Worm (Caenorhabditis elegans) whole organism, early embryonic: ENCODE measurements around the gene F46F3.3.

ENCODE experiments used
- B0310.2 ChIP-seq: sonication (generic microtip); optimal IDR thresholded peaks from 2 replicates; lab custom pipeline; 2016; ENCODE audit warnings: mild to moderate bottlenecking, missing genetic modification characterization, missing compliant biosample characterization
- F13C5.2 ChIP-seq: sonication (generic microtip); optimal IDR thresholded peaks from 2 replicates; lab custom pipeline; 2017; ENCODE audit warnings: mild to moderate bottlenecking, missing genetic modification characterization, inconsistent platforms, missing compliant biosample characterization
- ama-1 ChIP-seq: fragments of 150-350 bp; optimal IDR thresholded peaks from 2 replicates; lab custom pipeline; 2014
- flt-1 ChIP-seq: fragments of 200-800 bp; sonication (Bioruptor generic); IDR thresholded peaks from 2 replicates; pipeline ENCODE4 v1.3.6; 2022; ENCODE audit warnings: missing genetic modification characterization, missing compliant biosample characterization
- hmbx-1 ChIP-seq: sonication (generic microtip); optimal IDR thresholded peaks from 2 replicates; lab custom pipeline; 2016; ENCODE audit warnings: mild to moderate bottlenecking, missing genetic modification characterization, missing compliant biosample characterization
- hmg-4 ChIP-seq: fragments of 200-800 bp; sonication (Bioruptor generic); optimal IDR thresholded peaks from 2 replicates; lab custom pipeline; 2018; ENCODE audit warnings: mild to moderate bottlenecking, missing genetic modification characterization, missing compliant biosample characterization
- hnd-1 ChIP-seq: sonication (generic microtip); optimal IDR thresholded peaks from 2 replicates; lab custom pipeline; 2016; ENCODE audit warnings: missing genetic modification characterization, missing compliant biosample characterization
- pes-1 ChIP-seq: fragments of 200-800 bp; sonication (Bioruptor generic); IDR thresholded peaks from 2 replicates; pipeline ENCODE4 v1.3.6; 2022; ENCODE audit warnings: missing genetic modification reagents, missing genetic modification characterization, missing compliant biosample characterization

DNA sequence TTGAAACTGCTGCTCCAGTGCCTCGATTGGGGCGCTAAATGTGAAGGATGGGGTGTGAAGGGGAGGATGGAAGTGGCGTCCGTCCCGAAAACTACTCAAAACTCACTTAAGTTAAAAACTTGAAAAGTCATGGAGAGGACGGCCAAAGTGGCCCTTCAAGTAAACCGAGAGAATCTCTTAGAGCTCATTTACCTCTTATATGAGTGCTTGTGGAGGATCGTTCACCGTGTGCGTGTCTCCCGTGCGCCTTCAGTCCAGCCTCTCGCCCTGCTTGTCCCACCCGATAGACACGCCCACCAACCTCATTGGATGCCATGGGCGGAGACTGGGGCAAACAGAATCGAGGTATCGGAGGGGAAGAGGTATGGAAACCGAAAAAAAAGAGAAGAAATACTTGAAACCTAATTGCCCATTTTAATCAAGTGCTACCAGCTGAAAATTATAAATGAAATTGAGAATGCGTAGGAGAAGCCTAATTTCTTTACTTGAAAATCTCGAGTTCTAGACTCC, 2.3 kb upstream of the F46F3.3 start, which contains the start of gene ceh-27:
- TF ChIP-seq hnd-1 (tag; lab: Kevin White, UChicago), result no peak
- no peak for TF ChIP-seq B0310.2 (tag; lab: Kevin White, UChicago)
- TF ChIP-seq pes-1 (GFP tag; lab: Robert Waterston, UW), result no peak
- TF ChIP-seq flt-1, result no peak
- TF ChIP-seq F13C5.2, result no peak
- no peak for TF ChIP-seq hmg-4 (GFP tag; lab: Kevin White, UChicago)
- TF ChIP-seq ama-1 (lab: Kevin White, UChicago), result no peak
- TF ChIP-seq hmbx-1 (tag; lab: Kevin White, UChicago), result no peak
